Worm (Caenorhabditis elegans) whole organism, young adult: ENCODE data around the gene K02F6.4.

Source experiments
- B0336.3 ChIP-seq: fragments of 200-800 bp; sonication (Bioruptor generic); IDR thresholded peaks from 2 replicates; pipeline ENCODE4 v1.3.6; 2022; ENCODE audit warnings: missing genetic modification characterization, missing compliant biosample characterization
- C06A6.2 ChIP-seq: fragments of 200-800 bp; sonication (Bioruptor generic); conservative IDR thresholded peaks from 2 replicates; pipeline ENCODE4 v1.3.6; 2022; ENCODE audit warnings: missing genetic modification characterization, missing compliant biosample characterization
- D2030.7 ChIP-seq: fragments of 200-800 bp; sonication (Bioruptor generic); IDR thresholded peaks from 2 replicates; pipeline ENCODE4 v1.3.6; 2022; ENCODE audit warnings: missing genetic modification reagents, missing genetic modification characterization, missing compliant biosample characterization
- F10E7.11 ChIP-seq: sonication (generic microtip); optimal IDR thresholded peaks from 2 replicates; lab custom pipeline; 2017; ENCODE audit warnings: mild to moderate bottlenecking, missing genetic modification characterization, moderate library complexity, missing compliant biosample characterization
- F22D6.2 ChIP-seq: sonication (generic microtip); optimal IDR thresholded peaks from 2 replicates; lab custom pipeline; 2016; ENCODE audit warnings: mild to moderate bottlenecking, missing genetic modification characterization, missing compliant biosample characterization
- F57C9.4 ChIP-seq: sonication (generic microtip); optimal IDR thresholded peaks from 2 replicates; lab custom pipeline; 2017; ENCODE audit warnings: mild to moderate bottlenecking, missing genetic modification characterization, missing compliant biosample characterization
- T07F8.4 ChIP-seq: sonication (generic microtip); optimal IDR thresholded peaks from 2 replicates; lab custom pipeline; 2016; ENCODE audit warnings: mild to moderate bottlenecking, missing genetic modification characterization, moderate library complexity, missing compliant biosample characterization
- T26A5.8 ChIP-seq: sonication (generic microtip); optimal IDR thresholded peaks from 2 replicates; lab custom pipeline; 2016; ENCODE audit warnings: missing genetic modification characterization, missing compliant biosample characterization
- Y53G8AR.9 ChIP-seq: fragments of 200-800 bp; sonication (Bioruptor generic); conservative IDR thresholded peaks from 2 replicates; pipeline ENCODE4 v1.3.6; 2022; ENCODE audit warnings: missing genetic modification reagents, missing genetic modification characterization, missing compliant biosample characterization
- atf-7 ChIP-seq: sonication (generic microtip); optimal IDR thresholded peaks from 2 replicates; lab custom pipeline; 2017; ENCODE audit warnings: mild to moderate bottlenecking, missing genetic modification characterization, missing compliant biosample characterization
- cebp-1 ChIP-seq, 2 experiments: fragments of 200-800 bp in 1 of 2; sonication (Bioruptor generic) in 1 of 2; sonication (generic microtip) in 1 of 2; IDR thresholded peaks in 1 of 2; optimal IDR thresholded peaks in 1 of 2; 2 replicates each; pipeline versions ENCODE4 v1.3.6 to Lab custom; 2017 to 2022; ENCODE audit warnings: missing compliant biosample characterization in 2 of 2, missing genetic modification characterization in 2 of 2, mild to moderate bottlenecking in 1 of 2, missing genetic modification reagents in 1 of 2, moderate library complexity in 1 of 2
- cebp-2 ChIP-seq: fragments of 200-800 bp; sonication (Bioruptor generic); IDR thresholded peaks from 2 replicates; pipeline ENCODE4 v1.3.6; 2022; ENCODE audit warnings: missing genetic modification characterization, missing compliant biosample characterization
- ceh-100 ChIP-seq: fragments of 200-800 bp; sonication (Bioruptor generic); IDR thresholded peaks from 2 replicates; pipeline ENCODE4 v1.3.6; 2022; ENCODE audit warnings: missing genetic modification reagents, missing genetic modification characterization, missing compliant biosample characterization
- ceh-91 ChIP-seq: fragments of 200-800 bp; sonication (Bioruptor generic); IDR thresholded peaks from 2 replicates; pipeline ENCODE4 v1.3.6; 2022; ENCODE audit warnings: missing genetic modification reagents, missing genetic modification characterization, missing compliant biosample characterization
- dpl-1 ChIP-seq: fragments of 150-350 bp; optimal IDR thresholded peaks from 2 replicates; lab custom pipeline; 2014; ENCODE audit warnings: missing biosample characterization, missing genetic modification reagents, missing genetic modification characterization
- efl-1 ChIP-seq: fragments of 150-350 bp; optimal IDR thresholded peaks from 2 replicates; lab custom pipeline; 2014; ENCODE audit warnings: missing biosample characterization, missing genetic modification reagents, missing genetic modification characterization
- egl-18 ChIP-seq: fragments of 200-800 bp; sonication (Bioruptor generic); IDR thresholded peaks from 2 replicates; pipeline ENCODE4 v1.3.6; 2022; ENCODE audit warnings: missing genetic modification reagents, missing genetic modification characterization, missing compliant biosample characterization
- hlh-12 ChIP-seq: sonication (generic microtip); optimal IDR thresholded peaks from 2 replicates; lab custom pipeline; 2016; ENCODE audit warnings: missing genetic modification characterization, missing compliant biosample characterization
- lag-1 ChIP-seq: fragments of 200-800 bp; sonication (Bioruptor generic); IDR thresholded peaks from 2 replicates; pipeline ENCODE4 v1.3.6; 2022; ENCODE audit warnings: missing genetic modification reagents, missing genetic modification characterization, missing compliant biosample characterization
- lin-26 ChIP-seq: fragments of 200-800 bp; sonication (Bioruptor generic); IDR thresholded peaks from 2 replicates; pipeline ENCODE4 v1.3.6; 2022; ENCODE audit warnings: missing genetic modification reagents, missing genetic modification characterization, missing compliant biosample characterization
- lsy-27 ChIP-seq: sonication (generic microtip); optimal IDR thresholded peaks from 2 replicates; lab custom pipeline; 2017; ENCODE audit warnings: missing genetic modification characterization, mild to moderate bottlenecking, missing compliant biosample characterization, antibody characterized with exemption, missing genotype, borderline replicate concordance; ENCODE audit not compliant: insufficient read depth
- mxl-1 ChIP-seq: sonication (generic microtip); optimal IDR thresholded peaks from 2 replicates; lab custom pipeline; 2016; ENCODE audit warnings: missing genetic modification characterization, missing compliant biosample characterization
- nhr-179 ChIP-seq: sonication (generic microtip); optimal IDR thresholded peaks from 2 replicates; lab custom pipeline; 2016; ENCODE audit warnings: mild to moderate bottlenecking, missing genetic modification characterization, missing compliant biosample characterization
- nhr-80 ChIP-seq: sonication (generic microtip); optimal IDR thresholded peaks from 2 replicates; lab custom pipeline; 2016; ENCODE audit warnings: missing genetic modification characterization, missing compliant biosample characterization
- sea-2 ChIP-seq: fragments of 200-800 bp; sonication (Bioruptor generic); IDR thresholded peaks from 2 replicates; pipeline ENCODE4 v1.3.6; 2022; ENCODE audit warnings: missing genetic modification characterization, missing compliant biosample characterization

Gene K02F6.4

ce11 chrII:2570384-2570964 lies 32.2 kb downstream of the K02F6.4 start:
- TF ChIP-seq hlh-12 (peak; percentile 60), F10E7.11 (peak; percentile 6)

- no peak for TF ChIP-seq efl-1 (GFP tag; lab: Kevin White, UChicago)
- TF ChIP-seq T07F8.4 = no peak
- TF ChIP-seq mxl-1 (tag; lab: Kevin White, UChicago) = no peak
- no peak for TF ChIP-seq T26A5.8
- no peak for TF ChIP-seq ceh-100 (GFP tag; lab: Robert Waterston, UW)
- TF ChIP-seq F10E7.11 = no peak
- no peak for TF ChIP-seq egl-18 (GFP tag; lab: Robert Waterston, UW)
- TF ChIP-seq B0336.3 (GFP tag; lab: Robert Waterston, UW) = no peak
- no peak for TF ChIP-seq lsy-27 (tag; lab: Kevin White, UChicago)
- no peak for TF ChIP-seq Y53G8AR.9 (GFP tag; lab: Robert Waterston, UW)
These were observed 39.9 kb downstream of the K02F6.4 start for ce11 chrII:2578216-2578615.

ce11 chrII:2583044-2583443 lies 44.8 kb downstream of the K02F6.4 start, which contains the start of gene sri-74:
Gene sri-74, minus strand, starts transcription at chrII:2583144.
- TF ChIP-seq sea-2 (GFP tag; lab: Robert Waterston, UW) = no peak
- TF ChIP-seq D2030.7 (GFP tag; lab: Robert Waterston, UW) = no peak
- no peak for TF ChIP-seq F22D6.2
- no peak for TF ChIP-seq C06A6.2 (GFP tag; lab: Robert Waterston, UW)

- TF ChIP-seq lin-26 (GFP tag; lab: Robert Waterston, UW) = no peak
- TF ChIP-seq ceh-91 (GFP tag; lab: Robert Waterston, UW) = no peak
- TF ChIP-seq cebp-2 (GFP tag; lab: Robert Waterston, UW) = no peak
- no peak for TF ChIP-seq C06A6.2 (GFP tag; lab: Robert Waterston, UW)
- TF ChIP-seq lag-1 = no peak
- no peak for TF ChIP-seq nhr-179
These were observed 47.2 kb downstream of the K02F6.4 start, which contains the start of gene sri-36 for ce11 chrII:2585493-2585892. Gene sri-36, minus strand, starts transcription at chrII:2585593.

ce11 chrII:2586861-2587554 lies 48.7 kb downstream of the K02F6.4 start, which contains the start of the genes F33H12.7 and sri-39:
Gene F33H12.7, minus strand, starts transcription at chrII:2586911.
Gene sri-39, plus strand, starts transcription at chrII:2587504.
- TF ChIP-seq nhr-80 (tag; lab: Kevin White, UChicago) (peak; percentile 62), cebp-1 (GFP tag; IDR thresholded peaks at IDR 0.05; lab: Robert Waterston, UW) (peak; percentile 38; the same call in 1 of the 2 replicates), cebp-1 (tag; optimal IDR thresholded peaks at IDR 0.05; lab: Kevin White, UChicago) (peak; percentile 83), dpl-1 (GFP tag; lab: Kevin White, UChicago) (no peak), F57C9.4 (tag; lab: Kevin White, UChicago) (no peak), atf-7 (tag; lab: Kevin White, UChicago) (peak; percentile 94)
